Fruit fly (Drosophila melanogaster) whole organism, embryonic: ENCODE results near the gene Sil1.

Source experiments
- ATbp ChIP-seq: fragments of 200-800 bp; sonication (Bioruptor generic); optimal IDR thresholded peaks from 2 replicates; lab custom pipeline; 2017; ENCODE audit warnings: missing biosample characterization, mild to moderate bottlenecking, missing genetic modification characterization, missing genetic modification reagents
- CG10147 ChIP-seq: fragments of 200-800 bp; sonication (Bioruptor generic); optimal IDR thresholded peaks from 2 replicates; lab custom pipeline; 2019; ENCODE audit warnings: missing biosample characterization, mild to moderate bottlenecking, missing genetic modification characterization, moderate library complexity
- CG10209 ChIP-seq: fragments of 200-800 bp; sonication (Bioruptor generic); optimal IDR thresholded peaks from 3 replicates; lab custom pipeline; 2017; ENCODE audit warnings: missing biosample characterization, mild to moderate bottlenecking, missing genetic modification characterization, missing genetic modification reagents
- CG10274 ChIP-seq: fragments of 200-800 bp; sonication (Bioruptor generic); optimal IDR thresholded peaks from 3 replicates; lab custom pipeline; 2017; ENCODE audit warnings: missing biosample characterization, mild to moderate bottlenecking, missing genetic modification characterization
- CG13287 ChIP-seq: fragments of 200-800 bp; sonication (Bioruptor generic); IDR thresholded peaks from 2 replicates; pipeline ENCODE4 v1.3.6; 2022; ENCODE audit warnings: missing biosample characterization, missing genetic modification characterization; ENCODE audit not compliant: partially characterized antibody
- CG14965 ChIP-seq: fragments of 200-800 bp; sonication (Bioruptor generic); optimal IDR thresholded peaks from 2 replicates; lab custom pipeline; 2016; ENCODE audit warnings: missing biosample characterization, missing genetic modification characterization, borderline replicate concordance
- CG1529 ChIP-seq: fragments of 200-800 bp; sonication (Bioruptor generic); optimal IDR thresholded peaks from 3 replicates; lab custom pipeline; 2018; ENCODE audit warnings: missing biosample characterization, missing genetic modification characterization
- CG1647 ChIP-seq: fragments of 200-800 bp; sonication (Bioruptor generic); optimal IDR thresholded peaks from 3 replicates; lab custom pipeline; 2016; ENCODE audit warnings: missing biosample characterization, missing genetic modification characterization
- CG17328 ChIP-seq: fragments of 200-800 bp; sonication (Bioruptor generic); IDR thresholded peaks from 2 replicates; pipeline ENCODE4 v1.3.6; 2022; ENCODE audit warnings: missing biosample characterization, missing genetic modification characterization
- CG17361 ChIP-seq: fragments of 200-800 bp; sonication (Bioruptor generic); IDR thresholded peaks from 3 replicates; pipeline ENCODE4 v1.3.6; 2022; ENCODE audit warnings: missing biosample characterization, missing genetic modification characterization
- CG1792 ChIP-seq: fragments of 200-800 bp; sonication (Bioruptor generic); optimal IDR thresholded peaks from 2 replicates; lab custom pipeline; 2016; ENCODE audit warnings: missing biosample characterization, missing genetic modification characterization
- CG30020 ChIP-seq: fragments of 200-800 bp; optimal IDR thresholded peaks from 2 replicates; lab custom pipeline; 2019; ENCODE audit warnings: missing biosample characterization, mild to moderate bottlenecking, missing genetic modification characterization, moderate library complexity
- CG3065 ChIP-seq: fragments of 200-800 bp; sonication (Bioruptor generic); optimal IDR thresholded peaks from 2 replicates; lab custom pipeline; 2016; ENCODE audit warnings: missing biosample characterization, missing genetic modification characterization
- CG31388 ChIP-seq: fragments of 200-800 bp; sonication (Bioruptor generic); optimal IDR thresholded peaks from 2 replicates; lab custom pipeline; 2016; ENCODE audit warnings: missing biosample characterization, missing genetic modification characterization
- CG31441 ChIP-seq: fragments of 200-800 bp; sonication (Bioruptor generic); IDR thresholded peaks from 2 replicates; pipeline ENCODE4 v1.3.6; 2022; ENCODE audit warnings: missing biosample characterization, missing genetic modification characterization
- CG32532 ChIP-seq: fragments of 200-800 bp; sonication (Bioruptor generic); IDR thresholded peaks from 2 replicates; pipeline ENCODE4 v1.3.6; 2022; ENCODE audit warnings: missing biosample characterization, missing genetic modification characterization
- CG3995 ChIP-seq: fragments of 200-800 bp; sonication (Bioruptor generic); optimal IDR thresholded peaks from 3 replicates; lab custom pipeline; 2016; ENCODE audit warnings: missing biosample characterization, missing genetic modification characterization
- CG42726 ChIP-seq: fragments of 200-800 bp; sonication (Bioruptor generic); IDR thresholded peaks from 2 replicates; pipeline ENCODE4 v1.3.6; 2022; ENCODE audit warnings: missing biosample characterization, missing genetic modification characterization; ENCODE audit not compliant: partially characterized antibody
- CG4282 ChIP-seq: fragments of 200-800 bp; sonication (Bioruptor generic); optimal IDR thresholded peaks from 2 replicates; lab custom pipeline; 2016; ENCODE audit warnings: missing biosample characterization, missing genetic modification characterization
- CG6689 ChIP-seq: fragments of 200-800 bp; sonication (Bioruptor generic); IDR thresholded peaks from 2 replicates; pipeline ENCODE4 v1.3.6; 2022; ENCODE audit warnings: missing biosample characterization, missing genetic modification characterization
- CG6813 ChIP-seq: fragments of 200-800 bp; sonication (Bioruptor generic); optimal IDR thresholded peaks from 2 replicates; lab custom pipeline; 2017; ENCODE audit warnings: missing biosample characterization, missing genetic modification characterization, mild to moderate bottlenecking, moderate library complexity, missing genetic modification reagents
- CG6854 ChIP-seq: fragments of 200-800 bp; sonication (Bioruptor generic); optimal IDR thresholded peaks from 3 replicates; lab custom pipeline; 2017; ENCODE audit warnings: missing biosample characterization, mild to moderate bottlenecking, missing genetic modification characterization
- CG8281 ChIP-seq: fragments of 200-800 bp; sonication (Bioruptor generic); optimal IDR thresholded peaks from 2 replicates; lab custom pipeline; 2018; ENCODE audit warnings: missing biosample characterization, mild to moderate bottlenecking, missing genetic modification characterization, moderate library complexity
- CG9215 ChIP-seq: fragments of 200-800 bp; sonication (Bioruptor generic); IDR thresholded peaks from 2 replicates; pipeline ENCODE4 v1.3.6; 2022; ENCODE audit warnings: missing biosample characterization, missing genetic modification characterization
- Dip3 ChIP-seq: fragments of 200-800 bp; sonication (Bioruptor generic); optimal IDR thresholded peaks from 3 replicates; lab custom pipeline; 2016; ENCODE audit warnings: missing biosample characterization, missing genetic modification characterization
- Dll ChIP-seq: fragments of 200-800 bp; sonication (Bioruptor generic); IDR thresholded peaks from 4 replicates; pipeline ENCODE4 v1.3.6; 2022; ENCODE audit warnings: missing biosample characterization, missing genetic modification characterization; ENCODE audit not compliant: partially characterized antibody
- Doc3 ChIP-seq: fragments of 200-800 bp; sonication (Bioruptor generic); IDR thresholded peaks from 3 replicates; pipeline ENCODE4 v1.3.6; 2022; ENCODE audit warnings: missing biosample characterization, missing genetic modification characterization; ENCODE audit not compliant: partially characterized antibody
- Ets65A ChIP-seq: fragments of 200-800 bp; sonication (Bioruptor generic); peaks from one replicate; lab custom pipeline; 2016; ENCODE audit warnings: missing biosample characterization, missing genetic modification characterization
- HLH54F ChIP-seq: fragments of 200-800 bp; sonication (Bioruptor generic); optimal IDR thresholded peaks from 3 replicates; lab custom pipeline; 2016; ENCODE audit warnings: missing biosample characterization, missing genetic modification characterization
- Hmr ChIP-seq: fragments of 200-800 bp; sonication (Bioruptor generic); optimal IDR thresholded peaks from 3 replicates; lab custom pipeline; 2017; ENCODE audit warnings: mild to moderate bottlenecking, missing biosample characterization, missing genetic modification reagents, missing genetic modification characterization
- Myb ChIP-seq: fragments of 200-800 bp; sonication (Bioruptor generic); optimal IDR thresholded peaks from 2 replicates; lab custom pipeline; 2016; ENCODE audit warnings: missing biosample characterization, missing genetic modification characterization
- Ravus ChIP-seq: fragments of 200-800 bp; sonication (Bioruptor generic); IDR thresholded peaks from 2 replicates; pipeline ENCODE4 v1.3.6; 2022; ENCODE audit warnings: missing biosample characterization, missing genetic modification characterization
- Sox102F ChIP-seq: fragments of 200-800 bp; sonication (Bioruptor generic); optimal IDR thresholded peaks from 2 replicates; lab custom pipeline; 2018; ENCODE audit warnings: missing biosample characterization, mild to moderate bottlenecking, missing genetic modification characterization, moderate library complexity
- disco-r ChIP-seq: fragments of 200-800 bp; sonication (Bioruptor generic); optimal IDR thresholded peaks from 2 replicates; lab custom pipeline; 2016; ENCODE audit warnings: missing biosample characterization, missing genetic modification characterization
- esg ChIP-seq: fragments of 200-800 bp; sonication (Bioruptor generic); conservative IDR thresholded peaks from 2 replicates; pipeline ENCODE4 v1.3.6; 2022; ENCODE audit warnings: missing biosample characterization, missing genetic modification characterization
- grau ChIP-seq: fragments of 200-800 bp; optimal IDR thresholded peaks from 3 replicates; lab custom pipeline; 2019; ENCODE audit warnings: missing biosample characterization, mild to moderate bottlenecking, missing genetic modification characterization, moderate library complexity
- insv ChIP-seq, 2 experiments: fragments of 200-800 bp; sonication (Bioruptor generic); optimal IDR thresholded peaks; 3 replicates each; lab custom pipeline; 2016 to 2018; ENCODE audit warnings: missing biosample characterization in 2 of 2, missing genetic modification characterization in 2 of 2
- lilli ChIP-seq: fragments of 200-800 bp; sonication (Bioruptor generic); optimal IDR thresholded peaks from 3 replicates; lab custom pipeline; 2016; ENCODE audit warnings: missing biosample characterization, missing genetic modification characterization
- lov ChIP-seq, 2 experiments: fragments of 200-800 bp in 1 of 2; fragments of >200 bp in 1 of 2; sonication (Bioruptor generic) in 1 of 2; IDR thresholded peaks in 1 of 2; optimal IDR thresholded peaks in 1 of 2; 2 replicates in 1 of 2; 3 replicates in 1 of 2; pipeline versions ENCODE4 v1.3.6 to Lab custom; 2017 to 2022; ENCODE audit warnings: missing biosample characterization in 1 of 2, missing genetic modification characterization in 1 of 2
- mirr ChIP-seq: fragments of 200-800 bp; sonication (Bioruptor generic); optimal IDR thresholded peaks from 3 replicates; lab custom pipeline; 2018; ENCODE audit warnings: missing biosample characterization, mild to moderate bottlenecking, missing genetic modification characterization
- mld ChIP-seq: fragments of 200-800 bp; sonication (Bioruptor generic); IDR thresholded peaks from 3 replicates; pipeline ENCODE4 v1.3.6; 2022; ENCODE audit warnings: missing biosample characterization, missing genetic modification characterization; ENCODE audit not compliant: partially characterized antibody
- nerfin-2 ChIP-seq: fragments of 200-800 bp; sonication (Bioruptor generic); IDR thresholded peaks from 2 replicates; pipeline ENCODE4 v1.3.6; 2022; ENCODE audit warnings: missing biosample characterization, missing genetic modification characterization; ENCODE audit not compliant: partially characterized antibody
- pb ChIP-seq: fragments of 200-800 bp; sonication (Bioruptor generic); optimal IDR thresholded peaks from 3 replicates; lab custom pipeline; 2016; ENCODE audit warnings: missing biosample characterization, missing genetic modification characterization
- pho ChIP-seq: fragments of 200-800 bp; sonication (Bioruptor generic); optimal IDR thresholded peaks from 2 replicates; lab custom pipeline; 2016; ENCODE audit warnings: missing biosample characterization, missing genetic modification characterization
- pros ChIP-seq: fragments of 200-800 bp; sonication (Bioruptor generic); optimal IDR thresholded peaks from 3 replicates; lab custom pipeline; 2019; ENCODE audit warnings: missing biosample characterization, mild to moderate bottlenecking, missing genetic modification characterization, moderate library complexity
- salm ChIP-seq: fragments of 200-800 bp; sonication (Bioruptor generic); optimal IDR thresholded peaks from 2 replicates; lab custom pipeline; 2018; ENCODE audit warnings: missing biosample characterization, mild to moderate bottlenecking, missing genetic modification characterization
- sr ChIP-seq: fragments of 200-800 bp; sonication (Bioruptor generic); IDR thresholded peaks from 3 replicates; pipeline ENCODE4 v1.3.6; 2022; ENCODE audit warnings: missing biosample characterization, missing genetic modification characterization
- tin ChIP-seq: fragments of 200-800 bp; sonication (Bioruptor generic); optimal IDR thresholded peaks from 3 replicates; lab custom pipeline; 2016; ENCODE audit warnings: missing biosample characterization, missing genetic modification characterization
- unpg ChIP-seq: fragments of 200-800 bp; sonication (Bioruptor generic); optimal IDR thresholded peaks from 3 replicates; lab custom pipeline; 2018; ENCODE audit warnings: missing biosample characterization, mild to moderate bottlenecking, missing genetic modification characterization, moderate library complexity
- z ChIP-seq: fragments of 200-800 bp; sonication (Bioruptor generic); IDR thresholded peaks from 3 replicates; pipeline ENCODE4 v1.3.6; 2022; ENCODE audit warnings: missing biosample characterization, missing genetic modification characterization

The Sil1 gene

DNA sequence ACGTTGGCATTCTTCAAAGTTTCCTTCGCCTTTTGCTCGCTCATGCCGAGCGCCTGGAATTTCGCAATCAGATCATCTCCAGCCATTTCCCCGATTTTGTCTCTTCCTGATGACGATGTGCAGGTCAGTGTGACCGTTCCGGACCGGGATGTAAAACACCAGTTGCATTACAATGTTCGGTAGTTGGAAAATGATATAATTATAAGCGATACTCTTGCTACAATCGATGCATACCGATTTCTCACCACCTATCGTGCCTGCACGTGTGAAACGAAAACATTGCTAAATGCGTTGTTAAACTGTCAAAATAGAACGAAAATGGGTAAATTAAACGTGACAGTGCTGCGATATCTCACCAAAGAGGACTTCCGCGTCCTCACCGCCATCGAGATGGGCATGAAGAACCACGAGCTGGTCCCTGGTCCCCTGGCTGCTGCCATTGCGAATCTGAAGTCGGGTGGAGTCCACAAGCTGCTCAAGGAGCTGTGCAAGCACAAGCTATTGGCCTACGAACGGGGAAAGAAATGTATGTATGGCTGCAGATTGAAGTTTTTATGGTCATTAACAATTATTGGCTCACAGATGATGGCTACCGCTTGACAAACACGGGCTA, 30.4 kb upstream of the Sil1 start, which contains the start of the genes GlnRS and RIOK2 (continued):
- TF ChIP-seq mirr (GFP tag; lab: Kevin White, UChicago) = peak; percentile 6
- peak; percentile 60 for TF ChIP-seq Myb (GFP tag; lab: Kevin White, UChicago)
- no peak for TF ChIP-seq CG31388 (GFP tag; lab: Kevin White, UChicago)
- no peak for TF ChIP-seq insv (GFP tag; optimal IDR thresholded peaks at IDR 0.05; lab: Kevin White, UChicago)
- TF ChIP-seq pros (GFP tag; lab: Kevin White, UChicago) = no peak
- TF ChIP-seq CG6854 (GFP tag; lab: Kevin White, UChicago) = no peak
- TF ChIP-seq salm = no peak
- TF ChIP-seq CG1792 (GFP tag; lab: Kevin White, UChicago) = no peak
- no peak for TF ChIP-seq HLH54F (GFP tag; lab: Kevin White, UChicago)
- no peak for TF ChIP-seq CG6813 (GFP tag; lab: Kevin White, UChicago)
- no peak for TF ChIP-seq CG17328
- peak; percentile 91 for TF ChIP-seq CG42726 (GFP tag; lab: Robert Waterston, UW)
- peak; percentile 50 for TF ChIP-seq CG3995
- TF ChIP-seq disco-r = no peak
- no peak for TF ChIP-seq Hmr
- TF ChIP-seq pho (GFP tag; lab: Kevin White, UChicago) = peak; percentile 5
- no peak for TF ChIP-seq CG9215
- TF ChIP-seq lov (optimal IDR thresholded peaks at IDR 0.05; lab: Kevin White, UChicago) = no peak
- no peak for TF ChIP-seq lov (GFP tag; IDR thresholded peaks at IDR 0.05; lab: Robert Waterston, UW)
- peak; percentile 91 for TF ChIP-seq mld (GFP tag; lab: Robert Waterston, UW)
- peak; percentile 99 for TF ChIP-seq CG13287 (GFP tag; lab: Robert Waterston, UW)
- no peak for TF ChIP-seq tin (GFP tag; lab: Kevin White, UChicago)
- TF ChIP-seq grau (tag; lab: Kevin White, UChicago) = no peak
- no peak for TF ChIP-seq CG1647 (GFP tag; lab: Kevin White, UChicago)
- TF ChIP-seq Ravus = no peak
- no peak for TF ChIP-seq CG8281 (tag; lab: Kevin White, UChicago)
- TF ChIP-seq ATbp = no peak
- no peak for TF ChIP-seq unpg
- TF ChIP-seq sr (GFP tag; lab: Robert Waterston, UW) = no peak
- peak; percentile 37 for TF ChIP-seq lilli (GFP tag; lab: Kevin White, UChicago)
- no peak for TF ChIP-seq Ets65A
- TF ChIP-seq CG31441 (GFP tag; lab: Robert Waterston, UW) = no peak
- no peak for TF ChIP-seq esg (GFP tag; lab: Robert Waterston, UW)
- no peak for TF ChIP-seq CG10209 (GFP tag; lab: Kevin White, UChicago)
- TF ChIP-seq nerfin-2 = peak; percentile 75; the same call in 1 of the 2 replicates
- TF ChIP-seq Sox102F (GFP tag; lab: Kevin White, UChicago) = no peak
- no peak for TF ChIP-seq pb
- TF ChIP-seq Doc3 (GFP tag; lab: Robert Waterston, UW) = peak; percentile 92
- no peak for TF ChIP-seq CG6689 (GFP tag; lab: Robert Waterston, UW)
- TF ChIP-seq Dip3 = no peak
- TF ChIP-seq Dll (GFP tag; lab: Robert Waterston, UW) = peak; percentile 95
- no peak for TF ChIP-seq CG3065
- no peak for TF ChIP-seq CG14965 (GFP tag; lab: Kevin White, UChicago)
- peak; percentile 94 for TF ChIP-seq CG30020
- no peak for TF ChIP-seq CG10274 (GFP tag; lab: Kevin White, UChicago)
- no peak for TF ChIP-seq CG32532
- TF ChIP-seq CG4282 (GFP tag; lab: Kevin White, UChicago) = no peak
- TF ChIP-seq CG1529 (GFP tag; lab: Kevin White, UChicago) = no peak
- TF ChIP-seq z (GFP tag; lab: Robert Waterston, UW) = no peak
- TF ChIP-seq CG10147 (GFP tag; lab: Kevin White, UChicago) = no peak
- TF ChIP-seq CG17361 (GFP tag; lab: Robert Waterston, UW) = no peak
